Worm (Caenorhabditis elegans) whole organism, L2 larva: ENCODE measurements around the gene M163.21.

Experiments
- R02D3.7 ChIP-seq: fragments of 150-350 bp; optimal IDR thresholded peaks from 2 replicates; lab custom pipeline; 2014; ENCODE audit warnings: missing biosample characterization, missing genetic modification characterization
- Y55F3AM.14 ChIP-seq: fragments of 200-800 bp; sonication (Bioruptor generic); optimal IDR thresholded peaks from 2 replicates; lab custom pipeline; 2018; ENCODE audit warnings: mild to moderate bottlenecking, missing genetic modification characterization, missing compliant biosample characterization
- ZK546.5 ChIP-seq: sonication (generic microtip); optimal IDR thresholded peaks from 2 replicates; lab custom pipeline; 2017; ENCODE audit warnings: missing biosample characterization, missing genetic modification characterization
- alr-1 ChIP-seq: fragments of 150-350 bp; optimal IDR thresholded peaks from 2 replicates; lab custom pipeline; 2014; ENCODE audit warnings: missing biosample characterization, missing genetic modification characterization
- aly-2 ChIP-seq: fragments of 150-350 bp; optimal IDR thresholded peaks from 2 replicates; lab custom pipeline; 2014; ENCODE audit warnings: missing biosample characterization, missing genetic modification characterization
- ama-1 ChIP-seq: fragments of 150-350 bp; optimal IDR thresholded peaks from 2 replicates; lab custom pipeline; 2018; ENCODE audit warnings: inconsistent platforms
- blmp-1 ChIP-seq: sonication (generic microtip); optimal IDR thresholded peaks from 2 replicates; lab custom pipeline; 2017; ENCODE audit warnings: missing genetic modification characterization, mild to moderate bottlenecking, missing compliant biosample characterization, antibody characterized with exemption, moderate library complexity; ENCODE audit not compliant: insufficient read depth
- crh-2 ChIP-seq: sonication (generic microtip); optimal IDR thresholded peaks from 2 replicates; lab custom pipeline; 2017; ENCODE audit warnings: missing biosample characterization, missing genetic modification characterization
- dmd-4 ChIP-seq: sonication (generic microtip); optimal IDR thresholded peaks from 2 replicates; lab custom pipeline; 2017; ENCODE audit warnings: missing biosample characterization, missing genetic modification characterization
- egl-27 ChIP-seq: sonication (generic microtip); optimal IDR thresholded peaks from 3 replicates; lab custom pipeline; 2017; ENCODE audit warnings: missing biosample characterization, missing genetic modification reagents, missing genetic modification characterization
- elt-1 ChIP-seq: fragments of 150-350 bp; optimal IDR thresholded peaks from 2 replicates; lab custom pipeline; 2014; ENCODE audit warnings: missing biosample characterization, missing genetic modification characterization
- elt-3 ChIP-seq: sonication (generic microtip); optimal IDR thresholded peaks from 2 replicates; lab custom pipeline; 2017; ENCODE audit warnings: missing biosample characterization, missing genetic modification characterization
- fos-1 ChIP-seq: fragments of 150-350 bp; optimal IDR thresholded peaks from 2 replicates; lab custom pipeline; 2014; ENCODE audit warnings: missing biosample characterization, missing genetic modification characterization
- gmeb-1 ChIP-seq: fragments of 150-350 bp; optimal IDR thresholded peaks from 2 replicates; lab custom pipeline; 2014; ENCODE audit warnings: missing biosample characterization, missing genetic modification characterization
- lin-11 ChIP-seq: fragments of 150-350 bp; sonication (generic microtip); optimal IDR thresholded peaks from 2 replicates; lab custom pipeline; 2014; ENCODE audit warnings: missing biosample characterization, missing genetic modification characterization, inconsistent platforms, mixed read lengths
- lin-39 ChIP-seq: fragments of 150-350 bp; optimal IDR thresholded peaks from 2 replicates; lab custom pipeline; 2014; ENCODE audit warnings: missing biosample characterization, missing genetic modification reagents, missing genetic modification characterization
- mdl-1 ChIP-seq, 2 experiments: fragments of 150-350 bp in 1 of 2; sonication (generic microtip) in 1 of 2; optimal IDR thresholded peaks; 2 replicates each; lab custom pipeline; 2017; ENCODE audit warnings: missing biosample characterization in 2 of 2, missing genetic modification characterization in 2 of 2
- nhr-10 ChIP-seq: sonication (generic microtip); optimal IDR thresholded peaks from 2 replicates; lab custom pipeline; 2017; ENCODE audit warnings: missing biosample characterization, missing genetic modification characterization
- nhr-11 ChIP-seq: fragments of 150-350 bp; optimal IDR thresholded peaks from 2 replicates; lab custom pipeline; 2014; ENCODE audit warnings: missing biosample characterization, missing genetic modification characterization
- nhr-12 ChIP-seq: fragments of 150-350 bp; optimal IDR thresholded peaks from 2 replicates; lab custom pipeline; 2014; ENCODE audit warnings: missing biosample characterization, missing genetic modification characterization
- nhr-21 ChIP-seq: fragments of 150-350 bp; optimal IDR thresholded peaks from 2 replicates; lab custom pipeline; 2014; ENCODE audit warnings: missing biosample characterization, missing genetic modification characterization
- nhr-23 ChIP-seq: fragments of 150-350 bp; optimal IDR thresholded peaks from 2 replicates; lab custom pipeline; 2014; ENCODE audit warnings: missing biosample characterization, missing genetic modification reagents, missing genetic modification characterization
- nhr-237 ChIP-seq: fragments of 150-350 bp; optimal IDR thresholded peaks from 2 replicates; lab custom pipeline; 2014; ENCODE audit warnings: missing biosample characterization, missing genetic modification characterization
- nhr-25 ChIP-seq: fragments of 150-350 bp; sonication (generic microtip); optimal IDR thresholded peaks from 3 replicates; lab custom pipeline; 2014; ENCODE audit warnings: missing biosample characterization, missing genetic modification characterization
- nhr-6 ChIP-seq: fragments of 150-350 bp; optimal IDR thresholded peaks from 2 replicates; lab custom pipeline; 2014; ENCODE audit warnings: missing biosample characterization, missing genetic modification characterization
- peb-1 ChIP-seq: fragments of 150-350 bp; optimal IDR thresholded peaks from 2 replicates; lab custom pipeline; 2014; ENCODE audit warnings: missing biosample characterization, missing genetic modification characterization
- sem-4 ChIP-seq: fragments of 150-350 bp; optimal IDR thresholded peaks from 2 replicates; lab custom pipeline; 2014; ENCODE audit warnings: missing biosample characterization, missing genetic modification reagents, missing genetic modification characterization
- skn-1 ChIP-seq: sonication (generic microtip); optimal IDR thresholded peaks from 2 replicates; lab custom pipeline; 2017; ENCODE audit warnings: missing biosample characterization, missing genetic modification characterization
- sma-3 ChIP-seq: sonication (generic microtip); optimal IDR thresholded peaks from 2 replicates; lab custom pipeline; 2016; ENCODE audit warnings: missing genetic modification reagents, missing genetic modification characterization, missing compliant biosample characterization
- sma-9 ChIP-seq, 2 experiments: fragments of 150-350 bp in 1 of 2; sonication (generic microtip) in 1 of 2; optimal IDR thresholded peaks; 2 replicates each; lab custom pipeline; 2014 to 2016; ENCODE audit warnings: missing genetic modification characterization in 2 of 2, mild to moderate bottlenecking in 1 of 2, missing biosample characterization in 1 of 2, missing compliant biosample characterization in 1 of 2, missing genetic modification reagents in 1 of 2, moderate library complexity in 1 of 2
- unc-39 ChIP-seq: fragments of 150-350 bp; optimal IDR thresholded peaks from 2 replicates; lab custom pipeline; 2014; ENCODE audit warnings: missing biosample characterization, missing genetic modification characterization
- zag-1 ChIP-seq: fragments of 150-350 bp; optimal IDR thresholded peaks from 2 replicates; lab custom pipeline; 2014; ENCODE audit warnings: missing biosample characterization, missing genetic modification characterization
- ztf-1 ChIP-seq: fragments of 200-800 bp; sonication (Bioruptor generic); conservative IDR thresholded peaks from 2 replicates; pipeline ENCODE4 v1.3.6; 2022; ENCODE audit warnings: missing genetic modification characterization, missing compliant biosample characterization
- ztf-4 ChIP-seq: fragments of 150-350 bp; optimal IDR thresholded peaks from 2 replicates; lab custom pipeline; 2014; ENCODE audit warnings: missing biosample characterization, missing genetic modification characterization

Gene M163.21

ce11 chrX:14430436-14430835 is 36.2 kb upstream of the M163.21 start:
- TF ChIP-seq elt-1 (tag; lab: Kevin White, UChicago) = no peak
- TF ChIP-seq lin-11 (tag; lab: Kevin White, UChicago) = no peak
- TF ChIP-seq dmd-4 (tag; lab: Kevin White, UChicago) = no peak
- no peak for TF ChIP-seq ztf-4 (tag; lab: Kevin White, UChicago)
- TF ChIP-seq nhr-12 (tag; lab: Kevin White, UChicago) = no peak
- TF ChIP-seq skn-1 (tag; lab: Kevin White, UChicago) = no peak
- no peak for TF ChIP-seq sma-3 (GFP tag; lab: Kevin White, UChicago)
- TF ChIP-seq nhr-23 (tag; lab: Kevin White, UChicago) = no peak
- TF ChIP-seq lin-39 = no peak
- TF ChIP-seq R02D3.7 (tag; lab: Kevin White, UChicago) = no peak
- no peak for TF ChIP-seq peb-1 (tag; lab: Kevin White, UChicago)
- no peak for TF ChIP-seq fos-1
- no peak for TF ChIP-seq ama-1 (lab: Kevin White, UChicago)
- no peak for TF ChIP-seq nhr-21
- TF ChIP-seq aly-2 = no peak
- no peak for TF ChIP-seq ZK546.5 (tag; lab: Kevin White, UChicago)
- no peak for TF ChIP-seq unc-39
- TF ChIP-seq crh-2 (tag; lab: Kevin White, UChicago) = no peak
- TF ChIP-seq nhr-25 (tag; lab: Kevin White, UChicago) = no peak
- no peak for TF ChIP-seq blmp-1 (tag; lab: Kevin White, UChicago)

DNA sequence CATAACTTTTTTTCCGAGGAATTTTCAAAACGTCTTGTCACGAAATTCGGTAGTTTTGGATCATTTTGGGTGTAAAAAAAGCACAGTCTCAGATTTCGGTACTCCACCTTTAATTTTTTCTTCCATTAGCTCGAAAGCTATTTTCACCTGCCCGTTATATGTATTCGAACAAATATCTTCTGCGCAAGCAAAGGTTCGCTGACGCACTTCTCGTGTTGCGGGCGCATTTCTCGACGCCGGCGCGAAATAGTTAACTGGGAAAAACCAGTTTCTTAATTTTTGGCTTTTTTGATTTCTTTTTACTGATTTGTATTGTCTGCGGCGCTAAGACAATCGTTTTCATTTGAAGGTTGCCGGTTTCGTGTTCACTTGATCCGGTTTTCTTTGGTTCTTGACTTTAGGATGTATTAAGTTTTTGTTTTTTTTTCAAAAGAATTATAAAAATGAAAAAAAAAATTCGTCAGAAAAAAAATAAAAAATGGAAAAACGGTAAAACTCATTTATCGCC is 30.9 kb upstream of the M163.21 start:
- no peak for TF ChIP-seq ztf-1 (GFP tag; lab: Robert Waterston, UW)
- TF ChIP-seq mdl-1 (tag; optimal IDR thresholded peaks at IDR 0.05; lab: Kevin White, UChicago) = no peak
- TF ChIP-seq nhr-237 (tag; lab: Kevin White, UChicago) = no peak
- no peak for TF ChIP-seq fos-1
- no peak for TF ChIP-seq skn-1 (tag; lab: Kevin White, UChicago)
- no peak for TF ChIP-seq nhr-12 (tag; lab: Kevin White, UChicago)
- TF ChIP-seq sem-4 (tag; lab: Kevin White, UChicago) = no peak
- TF ChIP-seq dmd-4 (tag; lab: Kevin White, UChicago) = no peak
- TF ChIP-seq gmeb-1 (tag; lab: Kevin White, UChicago) = no peak
- no peak for TF ChIP-seq ZK546.5 (tag; lab: Kevin White, UChicago)

DNA sequence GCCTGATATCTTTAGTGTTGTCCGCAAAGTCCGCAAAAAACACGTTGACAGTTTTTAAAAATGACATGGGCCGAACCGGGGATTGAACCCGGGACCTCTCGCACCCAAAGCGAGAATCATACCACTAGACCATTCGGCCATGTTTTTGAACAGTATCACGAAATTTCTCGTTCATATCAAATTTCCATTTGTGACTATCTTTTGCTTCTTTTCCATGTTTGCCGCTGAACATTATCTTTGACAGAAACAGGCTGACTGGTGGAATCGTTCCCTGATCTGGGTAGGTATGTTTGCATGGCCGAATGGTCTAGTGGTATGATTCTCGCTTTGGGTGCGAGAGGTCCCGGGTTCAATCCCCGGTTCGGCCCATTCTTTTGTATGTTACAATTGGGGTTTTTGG is 28.8 kb upstream of the M163.21 start:
- TF ChIP-seq sma-3 (GFP tag; lab: Kevin White, UChicago) (peak; percentile 42), egl-27 (tag; lab: Kevin White, UChicago) (peak; percentile 2), fos-1 (peak; percentile 25)

ce11 chrX:14442321-14442720 is 24.3 kb upstream of the M163.21 start, which contains the start of gene F23D12.3:
Gene F23D12.3, plus strand, starts transcription at chrX:14442621.
- TF ChIP-seq nhr-10 (tag; lab: Kevin White, UChicago) = no peak
- no peak for TF ChIP-seq skn-1 (tag; lab: Kevin White, UChicago)
- no peak for TF ChIP-seq egl-27 (tag; lab: Kevin White, UChicago)
- no peak for TF ChIP-seq alr-1 (tag; lab: Kevin White, UChicago)
- no peak for TF ChIP-seq nhr-21
- no peak for TF ChIP-seq nhr-12 (tag; lab: Kevin White, UChicago)
- TF ChIP-seq unc-39 = no peak
- TF ChIP-seq zag-1 (tag; lab: Kevin White, UChicago) = no peak
- no peak for TF ChIP-seq ZK546.5 (tag; lab: Kevin White, UChicago)
- no peak for TF ChIP-seq ztf-4 (tag; lab: Kevin White, UChicago)
- no peak for TF ChIP-seq nhr-23 (tag; lab: Kevin White, UChicago)
- no peak for TF ChIP-seq sma-9 (GFP tag; optimal IDR thresholded peaks at IDR 0.05; lab: Kevin White, UChicago)
- no peak for TF ChIP-seq sma-9 (tag; optimal IDR thresholded peaks at IDR 0.05; lab: Kevin White, UChicago)
- TF ChIP-seq nhr-6 = no peak
- no peak for TF ChIP-seq elt-3 (tag; lab: Kevin White, UChicago)
- TF ChIP-seq Y55F3AM.14 (GFP tag; lab: Kevin White, UChicago) = no peak
- TF ChIP-seq blmp-1 (tag; lab: Kevin White, UChicago) = no peak
- no peak for TF ChIP-seq nhr-11
- TF ChIP-seq lin-39 = no peak
- TF ChIP-seq ama-1 (lab: Kevin White, UChicago) = no peak
